Fruit fly (Drosophila melanogaster) whole organism, pupa: ENCODE results near the gene CG3566.

Experiments used
- CG12605 ChIP-seq: fragments of 200-800 bp; sonication (Bioruptor generic); IDR thresholded peaks from 2 replicates; pipeline ENCODE4 v1.3.6; 2022; ENCODE audit warnings: missing biosample characterization, missing genetic modification characterization
- Ets98B ChIP-seq: fragments of 200-800 bp; sonication (Bioruptor generic); IDR thresholded peaks from 2 replicates; pipeline ENCODE4 v1.3.6; 2022; ENCODE audit warnings: missing biosample characterization, missing genetic modification characterization
- Snoo ChIP-seq: fragments of 200-800 bp; sonication (Bioruptor generic); optimal IDR thresholded peaks from 3 replicates; lab custom pipeline; 2017; ENCODE audit warnings: missing biosample characterization, mild to moderate bottlenecking, missing genetic modification characterization, inconsistent platforms

DNA sequence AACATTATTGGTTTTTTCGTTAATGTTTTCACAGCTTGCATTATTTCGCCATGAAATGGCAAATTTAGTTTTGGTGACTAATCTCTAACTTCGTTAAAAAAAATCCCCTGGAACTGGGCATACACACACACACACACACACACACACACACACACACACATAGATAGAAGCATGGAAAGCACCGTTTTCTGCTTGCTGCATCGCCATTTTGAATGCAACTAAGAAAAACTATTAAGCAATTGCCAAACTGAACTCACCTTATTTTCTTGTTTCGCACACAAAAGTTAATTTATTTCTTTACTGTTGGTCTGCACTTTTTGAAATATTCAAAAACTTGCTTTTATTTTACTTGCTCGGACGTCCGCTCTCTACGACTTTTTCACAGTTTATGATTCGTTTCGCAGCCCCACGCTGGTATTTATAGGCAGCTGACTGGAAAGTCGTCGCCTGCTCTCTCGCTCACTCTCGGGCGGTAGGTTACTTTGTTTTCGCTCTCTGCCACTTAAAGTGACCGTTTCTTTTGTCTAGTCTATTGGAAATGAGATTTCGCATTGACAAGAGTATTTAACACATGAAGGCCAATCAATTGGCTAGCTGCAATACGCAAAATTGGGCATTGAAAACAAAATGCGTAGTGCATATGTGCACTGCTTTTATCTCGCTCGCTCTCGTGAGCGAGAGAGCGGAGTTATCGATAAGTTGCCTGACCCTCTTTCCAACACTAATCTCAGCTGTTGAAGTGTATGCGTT, 2.5 kb upstream of the CG3566 start:
- no peak for TF ChIP-seq Ets98B
- no peak for TF ChIP-seq Snoo (tag; lab: Kevin White, UChicago)
- TF ChIP-seq CG12605 (GFP tag; lab: Robert Waterston, UW), result no peak
